Fruit fly (Drosophila melanogaster): ENCODE results near the gene Mpc1.

DNA sequence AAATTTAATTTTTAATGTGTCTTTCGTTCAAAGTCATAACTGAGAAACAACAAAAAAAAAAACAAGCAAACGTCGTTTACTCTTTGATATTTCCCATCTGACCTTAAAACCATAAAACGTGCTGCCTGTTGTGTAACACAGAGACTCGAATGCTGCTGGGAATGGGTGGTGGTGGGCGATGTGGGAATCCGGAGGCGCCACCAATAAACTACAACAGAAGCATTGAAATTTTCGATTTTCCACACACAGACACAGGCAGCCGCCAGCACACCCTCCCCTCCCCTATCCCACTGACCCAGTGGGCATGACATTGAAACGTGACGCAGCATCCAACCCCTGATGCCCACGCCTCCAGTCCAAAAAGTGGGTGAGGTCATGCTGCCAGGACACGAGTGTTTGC is 18.1 kb downstream of the Mpc1 start:
- TF ChIP-seq CTCF (optimal IDR thresholded peaks at IDR 0.05): no peak
- TF ChIP-seq CG8478 (optimal IDR thresholded peaks at IDR 0.05): no peak
